Fruit fly (Drosophila melanogaster): ENCODE data around the gene oc.

DNA sequence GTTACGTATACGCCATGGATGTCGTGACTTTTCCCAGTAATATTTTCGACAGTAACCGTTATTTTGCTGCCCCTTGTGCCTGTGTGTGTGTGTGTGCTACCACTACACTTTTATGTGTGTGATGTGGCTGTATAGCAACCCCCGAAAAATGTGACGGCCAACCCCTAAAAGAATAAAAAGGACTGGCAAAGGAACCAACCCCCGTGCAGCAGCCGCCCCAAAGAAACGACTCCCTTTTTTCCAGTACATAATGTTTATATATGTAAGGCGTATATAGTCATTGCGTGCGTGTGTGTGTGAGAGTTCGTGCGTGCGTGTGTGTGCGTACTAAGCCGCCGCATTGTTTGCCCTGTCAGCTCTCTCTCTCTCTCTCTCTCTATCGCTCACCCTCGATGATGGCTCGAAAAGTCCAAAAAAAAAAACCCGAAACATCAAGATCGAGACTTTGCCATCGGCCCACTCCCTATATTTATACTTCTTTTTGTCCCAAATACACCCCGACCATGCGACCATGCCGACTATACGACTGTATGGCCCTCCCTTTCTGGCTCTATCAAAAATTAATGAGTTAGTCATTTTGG lies 9.8 kb downstream of the oc start:
- no peak for TF ChIP-seq CG7271 (tag; optimal IDR thresholded peaks at IDR 0.05)
- TF ChIP-seq CG10959 (GFP tag; IDR thresholded peaks at IDR 0.05) = no peak
